Fruit fly (Drosophila melanogaster): ENCODE measurements around the gene stet.

dm6 chr3L:1477319-1477718, 12.0 kb downstream of the stet start, which contains the start of gene robl62A:
- TF ChIP-seq CG7368 (GFP tag; optimal IDR thresholded peaks at IDR 0.05) (no peak), fkh (GFP tag; optimal IDR thresholded peaks at IDR 0.05) (no peak), Gug (GFP tag; IDR thresholded peaks at IDR 0.05) (no peak), spab (GFP tag; optimal IDR thresholded peaks at IDR 0.05) (no peak), Sox102F (GFP tag; optimal IDR thresholded peaks at IDR 0.05) (no peak), achi (GFP tag; optimal IDR thresholded peaks at IDR 0.05) (no peak), dac (GFP tag; optimal IDR thresholded peaks at IDR 0.05) (no peak), ss (GFP tag; optimal IDR thresholded peaks at IDR 0.05) (no peak)
